Worm (Caenorhabditis elegans) whole organism, L2 larva: ENCODE measurements around the gene cpt-1.

Experiments used
- C34F6.9 ChIP-seq: fragments of 150-350 bp; optimal IDR thresholded peaks from 2 replicates; lab custom pipeline; 2014; ENCODE audit warnings: missing biosample characterization, missing genetic modification characterization
- R02D3.7 ChIP-seq: fragments of 150-350 bp; optimal IDR thresholded peaks from 2 replicates; lab custom pipeline; 2014; ENCODE audit warnings: missing biosample characterization, missing genetic modification characterization
- Y55F3AM.14 ChIP-seq: fragments of 200-800 bp; sonication (Bioruptor generic); optimal IDR thresholded peaks from 2 replicates; lab custom pipeline; 2018; ENCODE audit warnings: mild to moderate bottlenecking, missing genetic modification characterization, missing compliant biosample characterization
- alr-1 ChIP-seq: fragments of 150-350 bp; optimal IDR thresholded peaks from 2 replicates; lab custom pipeline; 2014; ENCODE audit warnings: missing biosample characterization, missing genetic modification characterization
- aly-2 ChIP-seq: fragments of 150-350 bp; optimal IDR thresholded peaks from 2 replicates; lab custom pipeline; 2014; ENCODE audit warnings: missing biosample characterization, missing genetic modification characterization
- ama-1 ChIP-seq: fragments of 150-350 bp; optimal IDR thresholded peaks from 2 replicates; lab custom pipeline; 2018; ENCODE audit warnings: inconsistent platforms
- blmp-1 ChIP-seq: sonication (generic microtip); optimal IDR thresholded peaks from 2 replicates; lab custom pipeline; 2017; ENCODE audit warnings: missing genetic modification characterization, mild to moderate bottlenecking, missing compliant biosample characterization, antibody characterized with exemption, moderate library complexity; ENCODE audit not compliant: insufficient read depth
- ceh-82 ChIP-seq: fragments of 150-350 bp; optimal IDR thresholded peaks from 2 replicates; lab custom pipeline; 2014; ENCODE audit warnings: missing biosample characterization, missing genetic modification characterization
- crh-2 ChIP-seq: sonication (generic microtip); optimal IDR thresholded peaks from 2 replicates; lab custom pipeline; 2017; ENCODE audit warnings: missing biosample characterization, missing genetic modification characterization
- dmd-4 ChIP-seq: sonication (generic microtip); optimal IDR thresholded peaks from 2 replicates; lab custom pipeline; 2017; ENCODE audit warnings: missing biosample characterization, missing genetic modification characterization
- egl-27 ChIP-seq: sonication (generic microtip); optimal IDR thresholded peaks from 3 replicates; lab custom pipeline; 2017; ENCODE audit warnings: missing biosample characterization, missing genetic modification reagents, missing genetic modification characterization
- elt-1 ChIP-seq: fragments of 150-350 bp; optimal IDR thresholded peaks from 2 replicates; lab custom pipeline; 2014; ENCODE audit warnings: missing biosample characterization, missing genetic modification characterization
- elt-3 ChIP-seq: sonication (generic microtip); optimal IDR thresholded peaks from 2 replicates; lab custom pipeline; 2017; ENCODE audit warnings: missing biosample characterization, missing genetic modification characterization
- fos-1 ChIP-seq: fragments of 150-350 bp; optimal IDR thresholded peaks from 2 replicates; lab custom pipeline; 2014; ENCODE audit warnings: missing biosample characterization, missing genetic modification characterization
- gmeb-1 ChIP-seq: fragments of 150-350 bp; optimal IDR thresholded peaks from 2 replicates; lab custom pipeline; 2014; ENCODE audit warnings: missing biosample characterization, missing genetic modification characterization
- lin-11 ChIP-seq: fragments of 150-350 bp; sonication (generic microtip); optimal IDR thresholded peaks from 2 replicates; lab custom pipeline; 2014; ENCODE audit warnings: missing biosample characterization, missing genetic modification characterization, inconsistent platforms, mixed read lengths
- lin-13 ChIP-seq: fragments of 150-350 bp; optimal IDR thresholded peaks from 2 replicates; lab custom pipeline; 2014; ENCODE audit warnings: missing biosample characterization, missing genetic modification reagents, missing genetic modification characterization
- lin-39 ChIP-seq: fragments of 150-350 bp; optimal IDR thresholded peaks from 2 replicates; lab custom pipeline; 2014; ENCODE audit warnings: missing biosample characterization, missing genetic modification reagents, missing genetic modification characterization
- lsy-2 ChIP-seq, 2 experiments: fragments of 150-350 bp in 1 of 2; sonication (generic microtip) in 1 of 2; optimal IDR thresholded peaks; 2 replicates each; lab custom pipeline; 2014 to 2017; ENCODE audit warnings: missing biosample characterization in 2 of 2, missing genetic modification characterization in 2 of 2
- mab-5 ChIP-seq: fragments of 150-350 bp; optimal IDR thresholded peaks from 2 replicates; lab custom pipeline; 2014; ENCODE audit warnings: missing biosample characterization, missing genetic modification characterization
- mbf-1 ChIP-seq: sonication (generic microtip); optimal IDR thresholded peaks from 2 replicates; lab custom pipeline; 2017; ENCODE audit warnings: missing biosample characterization, missing genetic modification characterization
- mdl-1 ChIP-seq, 2 experiments: fragments of 150-350 bp in 1 of 2; sonication (generic microtip) in 1 of 2; optimal IDR thresholded peaks; 2 replicates each; lab custom pipeline; 2017; ENCODE audit warnings: missing biosample characterization in 2 of 2, missing genetic modification characterization in 2 of 2
- nhr-10 ChIP-seq: sonication (generic microtip); optimal IDR thresholded peaks from 2 replicates; lab custom pipeline; 2017; ENCODE audit warnings: missing biosample characterization, missing genetic modification characterization
- nhr-12 ChIP-seq: fragments of 150-350 bp; optimal IDR thresholded peaks from 2 replicates; lab custom pipeline; 2014; ENCODE audit warnings: missing biosample characterization, missing genetic modification characterization
- nhr-129 ChIP-seq: fragments of 150-350 bp; optimal IDR thresholded peaks from 2 replicates; lab custom pipeline; 2014; ENCODE audit warnings: missing biosample characterization, missing genetic modification characterization
- nhr-21 ChIP-seq: fragments of 150-350 bp; optimal IDR thresholded peaks from 2 replicates; lab custom pipeline; 2014; ENCODE audit warnings: missing biosample characterization, missing genetic modification characterization
- nhr-23 ChIP-seq: fragments of 150-350 bp; optimal IDR thresholded peaks from 2 replicates; lab custom pipeline; 2014; ENCODE audit warnings: missing biosample characterization, missing genetic modification reagents, missing genetic modification characterization
- nhr-6 ChIP-seq: fragments of 150-350 bp; optimal IDR thresholded peaks from 2 replicates; lab custom pipeline; 2014; ENCODE audit warnings: missing biosample characterization, missing genetic modification characterization
- nhr-77 ChIP-seq: fragments of 150-350 bp; optimal IDR thresholded peaks from 2 replicates; lab custom pipeline; 2014; ENCODE audit warnings: missing biosample characterization, missing genetic modification characterization
- sem-4 ChIP-seq: fragments of 150-350 bp; optimal IDR thresholded peaks from 2 replicates; lab custom pipeline; 2014; ENCODE audit warnings: missing biosample characterization, missing genetic modification reagents, missing genetic modification characterization
- skn-1 ChIP-seq: sonication (generic microtip); optimal IDR thresholded peaks from 2 replicates; lab custom pipeline; 2017; ENCODE audit warnings: missing biosample characterization, missing genetic modification characterization
- sma-3 ChIP-seq: sonication (generic microtip); optimal IDR thresholded peaks from 2 replicates; lab custom pipeline; 2016; ENCODE audit warnings: missing genetic modification reagents, missing genetic modification characterization, missing compliant biosample characterization
- sma-9 ChIP-seq, 2 experiments: fragments of 150-350 bp in 1 of 2; sonication (generic microtip) in 1 of 2; optimal IDR thresholded peaks; 2 replicates each; lab custom pipeline; 2014 to 2016; ENCODE audit warnings: missing genetic modification characterization in 2 of 2, mild to moderate bottlenecking in 1 of 2, missing biosample characterization in 1 of 2, missing compliant biosample characterization in 1 of 2, missing genetic modification reagents in 1 of 2, moderate library complexity in 1 of 2
- snpc-4 ChIP-seq: fragments of 150-350 bp; optimal IDR thresholded peaks from 2 replicates; lab custom pipeline; 2014; ENCODE audit warnings: missing biosample characterization, missing genetic modification characterization
- unc-39 ChIP-seq: fragments of 150-350 bp; optimal IDR thresholded peaks from 2 replicates; lab custom pipeline; 2014; ENCODE audit warnings: missing biosample characterization, missing genetic modification characterization
- unc-55 ChIP-seq: fragments of 150-350 bp; sonication (generic microtip); optimal IDR thresholded peaks from 3 replicates; lab custom pipeline; 2014; ENCODE audit warnings: missing biosample characterization, missing genetic modification reagents, missing genetic modification characterization
- unc-62 ChIP-seq: fragments of 150-350 bp; optimal IDR thresholded peaks from 2 replicates; lab custom pipeline; 2014; ENCODE audit warnings: missing biosample characterization, missing genetic modification reagents, missing genetic modification characterization
- zag-1 ChIP-seq: fragments of 150-350 bp; optimal IDR thresholded peaks from 2 replicates; lab custom pipeline; 2014; ENCODE audit warnings: missing biosample characterization, missing genetic modification characterization
- ztf-1 ChIP-seq: fragments of 200-800 bp; sonication (Bioruptor generic); conservative IDR thresholded peaks from 2 replicates; pipeline ENCODE4 v1.3.6; 2022; ENCODE audit warnings: missing genetic modification characterization, missing compliant biosample characterization
- ztf-11 ChIP-seq: sonication (generic microtip); optimal IDR thresholded peaks from 2 replicates; lab custom pipeline; 2017; ENCODE audit warnings: missing biosample characterization, missing genetic modification characterization

cpt-1 gene

DNA sequence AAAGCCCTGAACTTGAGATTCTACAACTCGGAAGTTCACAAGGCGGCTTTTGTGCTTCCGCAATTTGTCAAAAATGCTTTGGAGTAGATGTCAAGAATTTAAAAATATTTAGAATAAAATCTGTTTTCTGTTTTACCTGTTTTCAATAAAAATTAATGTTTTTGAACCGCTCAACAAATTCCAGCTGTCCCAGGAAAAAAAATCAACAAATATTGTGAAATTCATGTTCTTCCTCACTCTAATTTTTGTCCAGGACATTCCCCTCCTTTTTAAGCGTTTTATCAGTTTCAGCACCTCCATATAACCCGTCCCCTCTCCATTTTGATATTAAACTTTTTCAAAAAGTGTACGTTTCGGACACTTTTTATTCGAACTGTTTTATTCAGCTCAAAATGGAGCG lies 14.5 kb upstream of the cpt-1 start, which contains the start of gene Y46G5A.20:
Y46G5A.20 (plus strand) TSS at position 301 of the 400 bp plus-strand sequence.
- no peak for TF ChIP-seq lin-39 (tag; lab: Kevin White, UChicago)
- no peak for TF ChIP-seq lin-11 (tag; lab: Kevin White, UChicago)
- TF ChIP-seq gmeb-1 (tag; lab: Kevin White, UChicago), result no peak
- TF ChIP-seq fos-1 (tag; lab: Kevin White, UChicago), result peak; percentile 5
- no peak for TF ChIP-seq elt-3
- TF ChIP-seq, all 48 proteins: peak for 1

DNA sequence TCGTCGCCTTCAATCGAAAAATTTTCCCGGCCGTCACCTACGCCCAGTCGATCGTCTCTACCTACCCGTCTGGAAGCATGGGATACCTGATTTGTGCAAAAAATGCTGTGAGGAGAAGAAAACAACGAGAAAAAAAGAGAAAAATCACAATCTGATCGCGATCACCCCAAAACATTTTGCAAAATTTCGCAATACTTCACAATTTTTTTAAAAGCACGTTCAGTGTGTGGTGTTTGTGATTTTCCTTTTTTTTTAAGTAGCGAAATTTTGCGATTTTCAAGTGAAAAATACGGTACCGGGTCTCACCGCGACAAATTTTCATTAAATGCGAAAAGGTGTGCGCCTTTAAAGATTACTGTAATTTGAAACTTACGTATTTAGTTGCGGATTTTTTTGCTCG lies 13.5 kb upstream of the cpt-1 start:
- TF ChIP-seq lin-39 (tag; lab: Kevin White, UChicago), result no peak
- peak; percentile 72 for TF ChIP-seq nhr-129

DNA sequence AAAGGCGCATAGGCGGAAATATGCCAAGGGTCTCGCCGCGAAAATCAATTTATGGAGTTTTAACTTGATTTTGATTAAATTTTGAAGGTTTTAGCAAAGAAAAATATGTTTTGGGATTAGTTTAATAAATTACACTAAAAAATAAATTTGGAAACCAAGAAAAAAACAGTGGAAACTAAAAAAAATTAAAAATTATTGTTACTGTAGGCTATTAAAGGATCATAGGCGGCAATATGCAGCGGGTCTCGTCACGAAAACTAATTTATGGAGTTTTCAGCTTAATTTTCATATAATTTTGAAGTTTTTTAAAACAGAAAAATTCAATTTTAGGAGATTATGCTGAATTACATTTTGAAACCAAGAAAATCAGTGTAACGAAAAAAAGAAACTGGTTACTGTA lies 12.5 kb upstream of the cpt-1 start:
- no peak for TF ChIP-seq nhr-12 (tag; lab: Kevin White, UChicago)
- TF ChIP-seq egl-27 (tag; lab: Kevin White, UChicago), result no peak
- no peak for TF ChIP-seq lin-39 (tag; lab: Kevin White, UChicago)
- no peak for TF ChIP-seq C34F6.9 (tag; lab: Kevin White, UChicago)
- TF ChIP-seq fos-1 (tag; lab: Kevin White, UChicago), result no peak
- TF ChIP-seq ama-1 (lab: Kevin White, UChicago), result no peak
- TF ChIP-seq nhr-129, result no peak
- no peak for TF ChIP-seq zag-1 (tag; lab: Kevin White, UChicago)
- TF ChIP-seq sma-3, result no peak
- TF ChIP-seq crh-2 (tag; lab: Kevin White, UChicago), result no peak
- no peak for TF ChIP-seq elt-3
- TF ChIP-seq aly-2 (tag; lab: Kevin White, UChicago), result no peak
- TF ChIP-seq nhr-23 (tag; lab: Kevin White, UChicago), result no peak
- no peak for TF ChIP-seq sma-9 (GFP tag; optimal IDR thresholded peaks at IDR 0.05; lab: Kevin White, UChicago)
- no peak for TF ChIP-seq sma-9 (tag; optimal IDR thresholded peaks at IDR 0.05; lab: Kevin White, UChicago)
- no peak for TF ChIP-seq nhr-77

DNA sequence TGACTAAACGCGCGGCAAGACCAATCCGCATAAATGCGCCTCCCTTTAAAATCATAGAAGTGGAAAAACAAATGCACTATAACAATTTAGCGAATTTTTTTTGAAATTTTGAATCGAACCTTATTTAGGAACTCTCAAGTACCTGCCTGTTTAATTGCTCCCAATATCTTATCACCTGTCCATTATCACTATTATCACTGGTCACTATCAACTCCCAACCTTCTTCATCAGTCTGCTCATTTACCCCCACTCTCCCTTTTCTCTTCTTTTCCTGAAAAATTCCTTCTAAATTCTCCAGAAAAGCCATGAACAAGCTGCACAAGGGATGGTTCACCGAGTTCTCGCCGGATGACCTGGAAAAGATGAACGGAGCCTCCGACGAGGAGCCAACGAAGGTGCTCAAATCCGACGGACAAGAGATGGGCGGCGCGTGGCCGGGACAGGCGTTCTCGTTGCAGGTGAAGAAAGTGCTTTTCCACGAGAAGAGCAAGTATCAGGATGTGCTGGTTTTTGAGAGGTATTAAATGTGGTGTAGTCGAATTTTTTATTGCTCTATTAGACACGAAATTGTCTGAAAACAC lies 10.4 kb upstream of the cpt-1 start, which contains the start of gene spds-1:
spds-1 (plus strand) TSS at position 298 of the 581 bp plus-strand sequence.
- TF ChIP-seq ama-1 (lab: Kevin White, UChicago) (no peak), alr-1 (tag; lab: Kevin White, UChicago) (no peak), fos-1 (tag; lab: Kevin White, UChicago) (peak; percentile 36), nhr-6 (tag; lab: Kevin White, UChicago) (no peak)

DNA sequence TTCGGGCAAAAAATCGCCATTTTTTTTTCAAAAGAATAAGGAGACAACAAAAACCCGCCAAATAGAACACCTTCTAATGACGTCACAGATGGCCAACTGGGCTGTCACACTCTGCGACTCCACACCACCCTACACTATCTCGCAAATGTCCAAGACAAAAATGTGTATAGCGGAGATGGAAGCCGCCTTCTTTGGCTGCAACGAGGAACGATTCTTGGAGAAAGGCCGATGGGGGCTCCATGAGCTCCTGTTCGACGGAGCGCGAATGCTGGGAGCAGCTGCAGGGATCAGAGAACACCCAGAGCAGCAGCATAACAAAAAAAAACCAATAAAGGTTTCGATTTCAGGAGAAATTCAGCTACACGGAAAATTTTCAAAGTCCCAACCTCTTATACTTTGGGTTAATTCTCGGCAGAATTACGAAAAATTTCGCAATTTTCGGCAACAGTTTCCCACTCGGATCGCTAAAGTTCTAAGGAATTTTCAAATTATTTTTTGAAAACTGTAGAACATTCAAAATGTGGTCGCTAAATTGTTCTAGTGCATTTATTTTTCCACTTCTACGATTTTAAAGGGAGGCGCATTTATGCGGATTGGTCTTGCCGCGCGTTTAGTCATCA lies 9.6 kb upstream of the cpt-1 start:
- TF ChIP-seq zag-1 (tag; lab: Kevin White, UChicago), result peak; percentile 2
- no peak for TF ChIP-seq gmeb-1 (tag; lab: Kevin White, UChicago)
- TF ChIP-seq lsy-2 (tag; optimal IDR thresholded peaks at IDR 0.05; lab: Kevin White, UChicago), result peak; percentile 23 to 60
- no peak for TF ChIP-seq nhr-23 (tag; lab: Kevin White, UChicago)
- TF ChIP-seq mab-5 (tag; lab: Kevin White, UChicago), result no peak
- TF ChIP-seq unc-62 (GFP tag; lab: Kevin White, UChicago), result no peak
- no peak for TF ChIP-seq ceh-82
- TF ChIP-seq elt-3, result no peak
- TF ChIP-seq ztf-1 (GFP tag; lab: Robert Waterston, UW), result no peak
- no peak for TF ChIP-seq sma-3
- peak; percentile 54 for TF ChIP-seq nhr-129
- TF ChIP-seq Y55F3AM.14 (GFP tag; lab: Kevin White, UChicago), result no peak
- TF ChIP-seq nhr-77, result no peak
- no peak for TF ChIP-seq elt-1
- TF ChIP-seq C34F6.9 (tag; lab: Kevin White, UChicago), result peak; percentile 58
- TF ChIP-seq R02D3.7 (tag; lab: Kevin White, UChicago), result no peak
- no peak for TF ChIP-seq blmp-1 (tag; lab: Kevin White, UChicago)
- TF ChIP-seq lin-13 (GFP tag; lab: Kevin White, UChicago), result peak; percentile 31
- peak; percentile 11 for TF ChIP-seq fos-1 (tag; lab: Kevin White, UChicago)
- TF ChIP-seq dmd-4 (tag; lab: Kevin White, UChicago), result no peak
- TF ChIP-seq nhr-10 (tag; lab: Kevin White, UChicago), result no peak
- TF ChIP-seq ztf-11 (tag; lab: Kevin White, UChicago), result no peak
- TF ChIP-seq mbf-1 (tag; lab: Kevin White, UChicago), result no peak
- peak; percentile 9 for TF ChIP-seq egl-27 (tag; lab: Kevin White, UChicago)
- TF ChIP-seq mdl-1 (tag; optimal IDR thresholded peaks at IDR 0.05; lab: Kevin White, UChicago), result no peak
- peak; percentile 13 for TF ChIP-seq crh-2 (tag; lab: Kevin White, UChicago)
- no peak for TF ChIP-seq nhr-6 (tag; lab: Kevin White, UChicago)
- TF ChIP-seq snpc-4 (tag; lab: Kevin White, UChicago), result no peak
- TF ChIP-seq nhr-12 (tag; lab: Kevin White, UChicago), result no peak
- no peak for TF ChIP-seq nhr-21 (tag; lab: Kevin White, UChicago)
- peak; percentile 76 for TF ChIP-seq unc-55
- no peak for TF ChIP-seq alr-1 (tag; lab: Kevin White, UChicago)
- no peak for TF ChIP-seq skn-1
- no peak for TF ChIP-seq unc-39
- peak; percentile 45 for TF ChIP-seq lin-11 (tag; lab: Kevin White, UChicago)
- no peak for TF ChIP-seq sem-4 (tag; lab: Kevin White, UChicago)
